Fruit fly (Drosophila melanogaster) whole organism, embryonic: Measurements from ENCODE around the gene Sf3b2.

ENCODE experiments used
- Awh ChIP-seq: fragments of 200-800 bp; sonication (Bioruptor generic); IDR thresholded peaks from 2 replicates; pipeline ENCODE4, ENCODE4 v1.3.6; 2022; ENCODE audit warnings: missing biosample characterization, missing genetic modification characterization
- CG1233 ChIP-seq: fragments of 200-800 bp; sonication (Bioruptor generic); optimal IDR thresholded peaks from 4 replicates; lab custom pipeline; 2018; ENCODE audit warnings: missing biosample characterization, mild to moderate bottlenecking, missing genetic modification characterization
- CG15011 ChIP-seq: fragments of 200-800 bp; sonication (Bioruptor generic); optimal IDR thresholded peaks from 3 replicates; lab custom pipeline; 2018; ENCODE audit warnings: missing biosample characterization, mild to moderate bottlenecking, missing genetic modification characterization
- CG17361 ChIP-seq: fragments of 200-800 bp; sonication (Bioruptor generic); IDR thresholded peaks from 3 replicates; pipeline ENCODE4 v1.3.6; 2022; ENCODE audit warnings: missing biosample characterization, missing genetic modification characterization
- CG32532 ChIP-seq: fragments of 200-800 bp; sonication (Bioruptor generic); IDR thresholded peaks from 2 replicates; pipeline ENCODE4 v1.3.6; 2022; ENCODE audit warnings: missing biosample characterization, missing genetic modification characterization
- CG9727 ChIP-seq: fragments of 200-800 bp; sonication (Bioruptor generic); optimal IDR thresholded peaks from 3 replicates; lab custom pipeline; 2017; ENCODE audit warnings: missing biosample characterization, mild to moderate bottlenecking, missing genetic modification characterization
- MESR4 ChIP-seq: fragments of 200-800 bp; sonication (Bioruptor generic); optimal IDR thresholded peaks from 2 replicates; lab custom pipeline; 2018; ENCODE audit warnings: missing biosample characterization, mild to moderate bottlenecking, missing genetic modification characterization, moderate library complexity
- abd-A ChIP-seq: fragments of 200-800 bp; sonication (Bioruptor generic); optimal IDR thresholded peaks from 3 replicates; lab custom pipeline; 2019; ENCODE audit warnings: missing biosample characterization, mild to moderate bottlenecking, missing genetic modification characterization, moderate library complexity
- gsb-n ChIP-seq: fragments of 200-800 bp; sonication (Bioruptor generic); optimal IDR thresholded peaks from 3 replicates; lab custom pipeline; 2018; ENCODE audit warnings: missing biosample characterization, mild to moderate bottlenecking, missing genetic modification characterization
- insv ChIP-seq, 2 experiments: fragments of 200-800 bp; sonication (Bioruptor generic); optimal IDR thresholded peaks; 3 replicates each; lab custom pipeline; 2016 to 2018; ENCODE audit warnings: missing biosample characterization in 2 of 2, missing genetic modification characterization in 2 of 2
- nmo ChIP-seq: fragments of 200-800 bp; sonication (Bioruptor generic); optimal IDR thresholded peaks from 2 replicates; lab custom pipeline; 2018; ENCODE audit warnings: missing biosample characterization, mild to moderate bottlenecking, missing genetic modification characterization, moderate library complexity
- slbo ChIP-seq: fragments of 200-800 bp; sonication (Bioruptor generic); IDR thresholded peaks from 2 replicates; pipeline ENCODE4 v1.3.6; 2022; ENCODE audit warnings: missing biosample characterization, missing genetic modification characterization
- sob ChIP-seq: fragments of 200-800 bp; sonication (Bioruptor generic); IDR thresholded peaks from 2 replicates; pipeline ENCODE4 v1.3.6; 2022; ENCODE audit warnings: missing biosample characterization, missing genetic modification characterization
- trem ChIP-seq: fragments of 200-800 bp; optimal IDR thresholded peaks from 3 replicates; lab custom pipeline; 2019; ENCODE audit warnings: missing biosample characterization, mild to moderate bottlenecking, missing genetic modification characterization, moderate library complexity

- TF ChIP-seq insv (GFP tag; optimal IDR thresholded peaks at IDR 0.05; lab: Kevin White, UChicago), result no peak
- TF ChIP-seq CG32532 (GFP tag; lab: Robert Waterston, UW), result no peak
- peak; percentile 67; the same call in 2 of the 3 replicates for TF ChIP-seq CG17361 (GFP tag; lab: Robert Waterston, UW)
- no peak for TF ChIP-seq CG15011
- no peak for TF ChIP-seq CG9727 (GFP tag; lab: Kevin White, UChicago)
- TF ChIP-seq MESR4 (GFP tag; lab: Kevin White, UChicago), result no peak
- no peak for TF ChIP-seq abd-A (tag; lab: Kevin White, UChicago)
- peak; percentile 62 for TF ChIP-seq gsb-n (tag; lab: Kevin White, UChicago)
- no peak for TF ChIP-seq slbo (GFP tag; lab: Robert Waterston, UW)
- TF ChIP-seq Awh (GFP tag; lab: Robert Waterston, UW), result no peak
- peak; percentile 56 for TF ChIP-seq CG1233 (GFP tag; lab: Kevin White, UChicago)
- TF ChIP-seq trem (tag; lab: Kevin White, UChicago), result peak; percentile 15
- TF ChIP-seq sob (GFP tag; lab: Robert Waterston, UW), result no peak
- peak; percentile 63 for TF ChIP-seq nmo
These were observed 25.6 kb downstream of the Sf3b2 start for dm6 chr2L:3003399-3003798.
